Worm (Caenorhabditis elegans) whole organism, young adult: ENCODE results near the gene glb-12.
A peak's percentile ranks its signal among the peaks of the same experiment; 100 is the strongest.

Experiments
- B0261.1 ChIP-seq: sonication (generic microtip); optimal IDR thresholded peaks from 2 replicates; lab custom pipeline; 2016; ENCODE audit warnings: mild to moderate bottlenecking, missing genetic modification characterization, moderate library complexity, missing compliant biosample characterization
- B0336.3 ChIP-seq: fragments of 200-800 bp; sonication (Bioruptor generic); IDR thresholded peaks from 2 replicates; pipeline ENCODE4 v1.3.6; 2022; ENCODE audit warnings: missing genetic modification characterization, missing compliant biosample characterization
- C06A6.2 ChIP-seq: fragments of 200-800 bp; sonication (Bioruptor generic); conservative IDR thresholded peaks from 2 replicates; pipeline ENCODE4 v1.3.6; 2022; ENCODE audit warnings: missing genetic modification characterization, missing compliant biosample characterization
- F55B11.4 ChIP-seq: sonication (generic microtip); optimal IDR thresholded peaks from 2 replicates; lab custom pipeline; 2016; ENCODE audit warnings: missing compliant biosample characterization, missing genetic modification characterization, borderline replicate concordance; ENCODE audit not compliant: insufficient read depth
- F57A8.1 ChIP-seq: fragments of 200-800 bp; sonication (Bioruptor generic); optimal IDR thresholded peaks from 2 replicates; lab custom pipeline; 2018; ENCODE audit warnings: mild to moderate bottlenecking, missing genetic modification characterization, moderate library complexity, missing compliant biosample characterization
- Y95B8A.8 ChIP-seq: fragments of 200-800 bp; sonication (Bioruptor generic); IDR thresholded peaks from 2 replicates; pipeline ENCODE4 v1.3.6; 2022; ENCODE audit warnings: missing genetic modification reagents, missing genetic modification characterization, missing compliant biosample characterization
- atf-7 ChIP-seq: sonication (generic microtip); optimal IDR thresholded peaks from 2 replicates; lab custom pipeline; 2017; ENCODE audit warnings: mild to moderate bottlenecking, missing genetic modification characterization, missing compliant biosample characterization
- athp-1 ChIP-seq: sonication (generic microtip); optimal IDR thresholded peaks from 2 replicates; lab custom pipeline; 2017; ENCODE audit warnings: mild to moderate bottlenecking, missing genetic modification characterization, missing compliant biosample characterization
- attf-5 ChIP-seq: fragments of 200-800 bp; sonication (Bioruptor generic); optimal IDR thresholded peaks from 2 replicates; lab custom pipeline; 2018; ENCODE audit warnings: mild to moderate bottlenecking, missing genetic modification characterization, missing compliant biosample characterization
- attf-6 ChIP-seq: fragments of 200-800 bp; sonication (Bioruptor generic); IDR thresholded peaks from 2 replicates; pipeline ENCODE4 v1.3.6; 2022; ENCODE audit warnings: missing genetic modification reagents, missing genetic modification characterization, missing compliant biosample characterization
- bed-1 ChIP-seq: fragments of 200-800 bp; sonication (Bioruptor generic); IDR thresholded peaks from 2 replicates; pipeline ENCODE4 v1.3.6; 2022; ENCODE audit warnings: missing genetic modification reagents, missing genetic modification characterization, missing compliant biosample characterization
- bed-2 ChIP-seq: fragments of 200-800 bp; sonication (Bioruptor generic); IDR thresholded peaks from 2 replicates; pipeline ENCODE4 v1.3.6; 2022; ENCODE audit warnings: missing genetic modification reagents, missing genetic modification characterization, missing compliant biosample characterization
- ceh-58 ChIP-seq: fragments of 200-800 bp; sonication (Bioruptor generic); IDR thresholded peaks from 2 replicates; pipeline ENCODE4 v1.3.6; 2022; ENCODE audit warnings: missing genetic modification characterization, missing compliant biosample characterization
- dpl-1 ChIP-seq: fragments of 150-350 bp; optimal IDR thresholded peaks from 2 replicates; lab custom pipeline; 2014; ENCODE audit warnings: missing biosample characterization, missing genetic modification reagents, missing genetic modification characterization
- efl-1 ChIP-seq: fragments of 150-350 bp; optimal IDR thresholded peaks from 2 replicates; lab custom pipeline; 2014; ENCODE audit warnings: missing biosample characterization, missing genetic modification reagents, missing genetic modification characterization
- egl-18 ChIP-seq: fragments of 200-800 bp; sonication (Bioruptor generic); IDR thresholded peaks from 2 replicates; pipeline ENCODE4 v1.3.6; 2022; ENCODE audit warnings: missing genetic modification reagents, missing genetic modification characterization, missing compliant biosample characterization
- ets-4 ChIP-seq: fragments of 200-800 bp; sonication (Bioruptor generic); optimal IDR thresholded peaks from 2 replicates; lab custom pipeline; 2018; ENCODE audit warnings: mild to moderate bottlenecking, missing genetic modification characterization, missing compliant biosample characterization
- fkh-3 ChIP-seq: sonication (generic microtip); optimal IDR thresholded peaks from 2 replicates; lab custom pipeline; 2016; ENCODE audit warnings: mild to moderate bottlenecking, missing genetic modification characterization, missing compliant biosample characterization
- hmg-1.2 ChIP-seq: fragments of 200-800 bp; sonication (Bioruptor generic); IDR thresholded peaks from 2 replicates; pipeline ENCODE4 v1.3.6; 2022; ENCODE audit warnings: missing genetic modification reagents, missing genetic modification characterization, missing compliant biosample characterization
- hmg-20 ChIP-seq: fragments of 200-800 bp; sonication (Bioruptor generic); IDR thresholded peaks from 2 replicates; pipeline ENCODE4 v1.3.6; 2022; ENCODE audit warnings: missing genetic modification reagents, missing genetic modification characterization, missing compliant biosample characterization
- let-526 ChIP-seq: fragments of 200-800 bp; sonication (Bioruptor generic); IDR thresholded peaks from 2 replicates; pipeline ENCODE4 v1.3.6; 2022; ENCODE audit warnings: missing genetic modification reagents, missing genetic modification characterization, missing compliant biosample characterization
- lir-1 ChIP-seq: fragments of 200-800 bp; sonication (Bioruptor generic); conservative IDR thresholded peaks from 2 replicates; pipeline ENCODE4 v1.3.6; 2022; ENCODE audit warnings: missing genetic modification reagents, missing genetic modification characterization, missing compliant biosample characterization
- madf-10 ChIP-seq: sonication (generic microtip); optimal IDR thresholded peaks from 2 replicates; lab custom pipeline; 2016; ENCODE audit warnings: mild to moderate bottlenecking, missing genetic modification characterization, missing compliant biosample characterization
- madf-8 ChIP-seq: fragments of 200-800 bp; sonication (Bioruptor generic); conservative IDR thresholded peaks from 2 replicates; pipeline ENCODE4 v1.3.6; 2022; ENCODE audit warnings: missing genetic modification reagents, missing genetic modification characterization, missing compliant biosample characterization
- mel-28 ChIP-seq: sonication (generic microtip); optimal IDR thresholded peaks from 2 replicates; lab custom pipeline; 2016; ENCODE audit warnings: borderline replicate concordance, mild to moderate bottlenecking, missing genetic modification characterization, missing compliant biosample characterization
- nhr-80 ChIP-seq: sonication (generic microtip); optimal IDR thresholded peaks from 2 replicates; lab custom pipeline; 2016; ENCODE audit warnings: missing genetic modification characterization, missing compliant biosample characterization
- pbrm-1 ChIP-seq: fragments of 200-800 bp; sonication (Bioruptor generic); IDR thresholded peaks from 2 replicates; pipeline ENCODE4 v1.3.6; 2022; ENCODE audit warnings: missing genetic modification reagents, missing genetic modification characterization, missing compliant biosample characterization
- sea-2 ChIP-seq: fragments of 200-800 bp; sonication (Bioruptor generic); IDR thresholded peaks from 2 replicates; pipeline ENCODE4 v1.3.6; 2022; ENCODE audit warnings: missing genetic modification characterization, missing compliant biosample characterization
- snpc-1.1 ChIP-seq: sonication (generic microtip); optimal IDR thresholded peaks from 2 replicates; lab custom pipeline; 2017; ENCODE audit warnings: missing genetic modification characterization, mild to moderate bottlenecking, missing compliant biosample characterization, antibody characterized with exemption, moderate library complexity, missing genotype, missing genetic modification reagents; ENCODE audit not compliant: insufficient read depth
- tbp1 ChIP-seq: fragments of 200-800 bp; sonication (Bioruptor generic); optimal IDR thresholded peaks from 2 replicates; lab custom pipeline; 2018; ENCODE audit warnings: mild to moderate bottlenecking, missing genetic modification characterization, missing compliant biosample characterization
- xnd-1 ChIP-seq: sonication (generic microtip); optimal IDR thresholded peaks from 2 replicates; lab custom pipeline; 2016; ENCODE audit warnings: missing genotype, missing genetic modification reagents, missing genetic modification characterization, missing compliant biosample characterization
- ztf-26 ChIP-seq: sonication (generic microtip); optimal IDR thresholded peaks from 2 replicates; lab custom pipeline; 2017; ENCODE audit warnings: missing genetic modification characterization, missing compliant biosample characterization

glb-12 gene

ce11 chrII:10694713-10695112 is 36.7 kb downstream of the glb-12 start, which contains the start of gene lgc-57:
TSS of gene lgc-57 (plus strand) at chrII:10695013.
- TF ChIP-seq madf-10 (tag; lab: Kevin White, UChicago) (no peak), athp-1 (tag; lab: Kevin White, UChicago) (no peak), fkh-3 (tag; lab: Kevin White, UChicago) (no peak), bed-1 (GFP tag; lab: Robert Waterston, UW) (no peak), ztf-26 (tag; lab: Kevin White, UChicago) (no peak), nhr-80 (tag; lab: Kevin White, UChicago) (no peak)

ce11 chrII:10693655-10694054 is 37.8 kb downstream of the glb-12 start, which contains the start of gene gbh-1:
TSS of gene gbh-1 (minus strand) at chrII:10693803.
- TF ChIP-seq lir-1 (GFP tag; lab: Robert Waterston, UW) (no peak), ets-4 (GFP tag; lab: Kevin White, UChicago) (no peak), nhr-80 (tag; lab: Kevin White, UChicago) (peak; percentile 26), hmg-1.2 (GFP tag; lab: Robert Waterston, UW) (0 out of 2 replicates have a peak, but pooled peaks have one; percentile 8), efl-1 (GFP tag; lab: Kevin White, UChicago) (no peak)

ce11 chrII:10684954-10685353 is 46.5 kb downstream of the glb-12 start:
- TF ChIP-seq ceh-58 (GFP tag; lab: Robert Waterston, UW): no peak
- no peak for TF ChIP-seq attf-5 (GFP tag; lab: Kevin White, UChicago)
- TF ChIP-seq hmg-20 (GFP tag; lab: Robert Waterston, UW): no peak
- TF ChIP-seq Y95B8A.8: no peak
- TF ChIP-seq let-526 (GFP tag; lab: Robert Waterston, UW): no peak
- TF ChIP-seq, all 124 proteins: peak for 0

DNA sequence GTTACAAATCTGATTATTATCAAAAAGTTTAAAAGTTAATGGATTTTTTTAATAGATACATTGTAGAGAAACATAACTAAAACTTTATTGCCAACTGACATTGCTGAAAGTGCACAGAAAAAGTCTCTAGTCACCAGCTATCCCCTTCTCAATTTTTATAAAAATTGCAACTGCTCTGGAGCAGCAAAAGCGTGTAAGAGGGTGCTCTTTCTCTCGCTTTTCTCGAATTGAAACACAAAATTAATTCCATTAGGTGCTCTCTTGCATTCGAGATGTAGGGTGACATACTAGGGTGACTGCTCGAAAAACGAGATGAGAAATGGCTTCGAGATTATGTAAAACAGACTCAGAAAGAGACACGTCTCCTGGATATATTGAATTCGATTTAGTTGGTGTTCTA is 50.8 kb downstream of the glb-12 start:
- TF ChIP-seq bed-2 (no peak), pbrm-1 (GFP tag; lab: Robert Waterston, UW) (no peak), F55B11.4 (no peak), mel-28 (tag; lab: Kevin White, UChicago) (no peak), dpl-1 (GFP tag; lab: Kevin White, UChicago) (no peak), egl-18 (GFP tag; lab: Robert Waterston, UW) (no peak), attf-6 (GFP tag; lab: Robert Waterston, UW) (no peak), snpc-1.1 (tag; lab: Kevin White, UChicago) (no peak), xnd-1 (tag; lab: Kevin White, UChicago) (no peak)

DNA sequence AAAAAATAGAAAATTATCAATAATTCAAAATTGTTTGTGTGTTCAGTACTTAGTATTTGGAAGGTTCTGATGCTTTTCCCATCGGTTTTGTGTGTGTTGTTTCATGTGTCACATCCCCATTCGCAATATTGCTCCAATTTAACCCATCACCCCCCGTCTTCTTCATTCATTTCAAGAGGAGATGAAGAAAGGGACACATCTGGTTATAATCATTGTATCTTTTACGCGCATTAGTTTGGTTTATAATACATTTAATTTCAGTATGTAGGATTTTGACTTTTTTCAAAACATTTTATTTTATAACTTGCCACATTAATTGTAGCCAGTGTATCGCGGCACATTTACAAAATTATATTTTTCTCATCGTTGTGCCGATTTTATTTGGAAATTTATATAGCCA is 51.3 kb downstream of the glb-12 start:
- no peak for TF ChIP-seq B0336.3 (GFP tag; lab: Robert Waterston, UW)
- no peak for TF ChIP-seq sea-2 (GFP tag; lab: Robert Waterston, UW)
- TF ChIP-seq tbp1 (GFP tag; lab: Kevin White, UChicago): no peak
- TF ChIP-seq F57A8.1 (GFP tag; lab: Kevin White, UChicago): no peak
- TF ChIP-seq C06A6.2 (GFP tag; lab: Robert Waterston, UW): no peak
- no peak for TF ChIP-seq B0261.1
- no peak for TF ChIP-seq madf-8 (GFP tag; lab: Robert Waterston, UW)
- no peak for TF ChIP-seq atf-7 (tag; lab: Kevin White, UChicago)
